Worm (Caenorhabditis elegans) whole organism, L3 larva: ENCODE results near the gene svh-2.

ENCODE experiments used
- ama-1 ChIP-seq: fragments of 150-350 bp; optimal IDR thresholded peaks from 2 replicates; lab custom pipeline; 2018
- ceh-82 ChIP-seq: fragments of 150-350 bp; optimal IDR thresholded peaks from 2 replicates; lab custom pipeline; 2014; ENCODE audit warnings: missing biosample characterization, missing genetic modification characterization
- elt-3 ChIP-seq, 3 experiments: fragments of 150-350 bp in 1 of 3; sonication (generic microtip) in 2 of 3; optimal IDR thresholded peaks; 2 replicates in 2 of 3; 4 replicates in 1 of 3; lab custom pipeline; 2014 to 2017; ENCODE audit warnings: missing biosample characterization in 3 of 3, missing genetic modification characterization in 3 of 3
- fkh-10 ChIP-seq: sonication (generic microtip); optimal IDR thresholded peaks from 2 replicates; lab custom pipeline; 2017; ENCODE audit warnings: missing biosample characterization, missing genetic modification reagents, missing genetic modification characterization
- jun-1 ChIP-seq: fragments of 150-350 bp; optimal IDR thresholded peaks from 2 replicates; lab custom pipeline; 2014; ENCODE audit warnings: missing biosample characterization, missing genetic modification reagents, missing genetic modification characterization
- mdl-1 ChIP-seq: fragments of 150-350 bp; optimal IDR thresholded peaks from 2 replicates; lab custom pipeline; 2014; ENCODE audit warnings: missing biosample characterization, missing genetic modification characterization
- nfya-1 ChIP-seq: sonication (generic microtip); optimal IDR thresholded peaks from 2 replicates; lab custom pipeline; 2017; ENCODE audit warnings: missing genetic modification characterization, mild to moderate bottlenecking, missing compliant biosample characterization, antibody characterized with exemption, moderate library complexity; ENCODE audit not compliant: insufficient read depth
- nhr-237 ChIP-seq: fragments of 150-350 bp; optimal IDR thresholded peaks from 2 replicates; lab custom pipeline; 2014; ENCODE audit warnings: missing biosample characterization, missing genetic modification characterization
- nhr-43 ChIP-seq: sonication (generic microtip); optimal IDR thresholded peaks from 2 replicates; lab custom pipeline; 2016; ENCODE audit warnings: mild to moderate bottlenecking, missing genetic modification characterization, missing compliant biosample characterization; ENCODE audit not compliant: poor library complexity, severe bottlenecking
- nhr-77 ChIP-seq: fragments of 150-350 bp; optimal IDR thresholded peaks from 2 replicates; lab custom pipeline; 2014; ENCODE audit warnings: missing biosample characterization, missing genetic modification characterization
- pha-4 ChIP-seq: fragments of 150-350 bp; optimal IDR thresholded peaks from 2 replicates; lab custom pipeline; 2014; ENCODE audit warnings: missing biosample characterization, missing genetic modification reagents, missing genetic modification characterization
- pqm-1 ChIP-seq: fragments of 150-350 bp; optimal IDR thresholded peaks from 2 replicates; lab custom pipeline; 2017; ENCODE audit warnings: missing biosample characterization, missing genetic modification characterization, inconsistent platforms
- unc-62 ChIP-seq: fragments of 150-350 bp; sonication (generic microtip); optimal IDR thresholded peaks from 4 replicates; lab custom pipeline; 2014; ENCODE audit warnings: missing biosample characterization, missing genetic modification reagents, missing genetic modification characterization
- zag-1 ChIP-seq: fragments of 150-350 bp; optimal IDR thresholded peaks from 2 replicates; lab custom pipeline; 2014; ENCODE audit warnings: missing biosample characterization, missing genetic modification characterization

ce11 chrX:6560495-6560894 lies 7.4 kb downstream of the svh-2 start:
- TF ChIP-seq unc-62 (GFP tag; lab: Kevin White, UChicago) = no peak
- no peak for TF ChIP-seq jun-1 (tag; lab: Kevin White, UChicago)
- no peak for TF ChIP-seq pqm-1 (tag; lab: Kevin White, UChicago)
- no peak for TF ChIP-seq ama-1 (lab: Kevin White, UChicago)
- TF ChIP-seq fkh-10 (GFP tag; lab: Kevin White, UChicago) = no peak
- no peak for TF ChIP-seq nhr-43
- TF ChIP-seq nhr-237 = no peak
- TF ChIP-seq elt-3 (tag; optimal IDR thresholded peaks at IDR 0.05; lab: Kevin White, UChicago) = no peak
- no peak for TF ChIP-seq nfya-1 (tag; lab: Kevin White, UChicago)
- no peak for TF ChIP-seq zag-1 (tag; lab: Kevin White, UChicago)
- TF ChIP-seq nhr-77 (tag; lab: Kevin White, UChicago) = no peak
- no peak for TF ChIP-seq pha-4 (tag; lab: Kevin White, UChicago)
- TF ChIP-seq ceh-82 (tag; lab: Kevin White, UChicago) = no peak
- no peak for TF ChIP-seq mdl-1 (tag; lab: Kevin White, UChicago)
